Fruit fly (Drosophila melanogaster) whole organism, embryonic: ENCODE measurements around the gene Slob.

Experiments
- CG10209 ChIP-seq: fragments of 200-800 bp; sonication (Bioruptor generic); optimal IDR thresholded peaks from 3 replicates; lab custom pipeline; 2017; ENCODE audit warnings: missing biosample characterization, mild to moderate bottlenecking, missing genetic modification characterization, missing genetic modification reagents
- CG1024 ChIP-seq: fragments of 200-800 bp; sonication (Bioruptor generic); IDR thresholded peaks from 2 replicates; pipeline ENCODE4 v1.3.6; 2022; ENCODE audit warnings: missing biosample characterization, missing genetic modification characterization
- CG10565 ChIP-seq: fragments of 200-800 bp; sonication (Bioruptor generic); optimal IDR thresholded peaks from 3 replicates; lab custom pipeline; 2016; ENCODE audit warnings: missing biosample characterization, mild to moderate bottlenecking, missing genetic modification characterization
- CG11695 ChIP-seq: fragments of 200-800 bp; sonication (Bioruptor generic); IDR thresholded peaks from 3 replicates; pipeline ENCODE4 v1.3.6; 2022; ENCODE audit warnings: missing biosample characterization, missing genetic modification characterization
- CG12155 ChIP-seq: fragments of 200-800 bp; sonication (Bioruptor generic); optimal IDR thresholded peaks from 3 replicates; lab custom pipeline; 2016; ENCODE audit warnings: missing biosample characterization, missing genetic modification characterization
- CG12236 ChIP-seq: fragments of 200-800 bp; sonication (Bioruptor generic); optimal IDR thresholded peaks from 2 replicates; lab custom pipeline; 2016; ENCODE audit warnings: missing biosample characterization, missing genetic modification characterization
- CG12391 ChIP-seq: fragments of 200-800 bp; sonication (Bioruptor generic); optimal IDR thresholded peaks from 3 replicates; lab custom pipeline; 2018; ENCODE audit warnings: missing biosample characterization, mild to moderate bottlenecking, missing genetic modification characterization, moderate library complexity
- CG13424 ChIP-seq: fragments of 200-800 bp; sonication (Bioruptor generic); optimal IDR thresholded peaks from 2 replicates; lab custom pipeline; 2019; ENCODE audit warnings: missing biosample characterization, mild to moderate bottlenecking, missing genetic modification characterization, moderate library complexity
- CG13624 ChIP-seq: fragments of 200-800 bp; sonication (Bioruptor generic); optimal IDR thresholded peaks from 2 replicates; lab custom pipeline; 2016; ENCODE audit warnings: missing biosample characterization, missing genetic modification characterization
- CG15601 ChIP-seq: fragments of 200-800 bp; sonication (Bioruptor generic); optimal IDR thresholded peaks from 3 replicates; lab custom pipeline; 2019; ENCODE audit warnings: missing biosample characterization, mild to moderate bottlenecking, missing genetic modification characterization, moderate library complexity
- CG16813 ChIP-seq: fragments of 200-800 bp; sonication (Bioruptor generic); IDR thresholded peaks from 3 replicates; pipeline ENCODE4 v1.3.6; 2022; ENCODE audit warnings: missing biosample characterization, missing genetic modification characterization; ENCODE audit not compliant: partially characterized antibody
- CG16815 ChIP-seq: fragments of 200-800 bp; sonication (Bioruptor generic); optimal IDR thresholded peaks from 3 replicates; lab custom pipeline; 2017; ENCODE audit warnings: missing biosample characterization, mild to moderate bottlenecking, missing genetic modification characterization
- CG18262 ChIP-seq: fragments of 200-800 bp; optimal IDR thresholded peaks from 3 replicates; lab custom pipeline; 2019; ENCODE audit warnings: missing biosample characterization, mild to moderate bottlenecking, missing genetic modification characterization, moderate library complexity
- CG2120 ChIP-seq: fragments of 200-800 bp; sonication (Bioruptor generic); optimal IDR thresholded peaks from 3 replicates; lab custom pipeline; 2016; ENCODE audit warnings: missing biosample characterization, missing genetic modification characterization
- CG2678 ChIP-seq: fragments of 200-800 bp; sonication (Bioruptor generic); optimal IDR thresholded peaks from 3 replicates; lab custom pipeline; 2019; ENCODE audit warnings: missing biosample characterization, mild to moderate bottlenecking, missing genetic modification characterization, moderate library complexity
- CG42726 ChIP-seq: fragments of 200-800 bp; sonication (Bioruptor generic); IDR thresholded peaks from 2 replicates; pipeline ENCODE4 v1.3.6; 2022; ENCODE audit warnings: missing biosample characterization, missing genetic modification characterization; ENCODE audit not compliant: partially characterized antibody
- CG4854 ChIP-seq: fragments of 200-800 bp; sonication (Bioruptor generic); optimal IDR thresholded peaks from 2 replicates; lab custom pipeline; 2016; ENCODE audit warnings: missing biosample characterization, missing genetic modification characterization, inconsistent platforms
- CG6813 ChIP-seq: fragments of 200-800 bp; sonication (Bioruptor generic); optimal IDR thresholded peaks from 2 replicates; lab custom pipeline; 2017; ENCODE audit warnings: missing biosample characterization, missing genetic modification characterization, mild to moderate bottlenecking, moderate library complexity, missing genetic modification reagents
- CG7556 ChIP-seq: fragments of 200-800 bp; sonication (Bioruptor generic); optimal IDR thresholded peaks from 2 replicates; lab custom pipeline; 2017; ENCODE audit warnings: missing biosample characterization, mild to moderate bottlenecking, missing genetic modification characterization
- CG9932 ChIP-seq: fragments of 200-800 bp; sonication (Bioruptor generic); IDR thresholded peaks from 2 replicates; pipeline ENCODE4 v1.3.6; 2022; ENCODE audit warnings: missing biosample characterization, missing genetic modification characterization
- Camta ChIP-seq: fragments of 200-800 bp; sonication (Bioruptor generic); optimal IDR thresholded peaks from 2 replicates; lab custom pipeline; 2016; ENCODE audit warnings: missing biosample characterization, missing genetic modification characterization
- CoRest ChIP-seq: fragments of 200-800 bp; sonication (Bioruptor generic); optimal IDR thresholded peaks from 3 replicates; lab custom pipeline; 2018; ENCODE audit warnings: missing biosample characterization, mild to moderate bottlenecking, missing genetic modification characterization, moderate library complexity
- Fer2 ChIP-seq: fragments of 200-800 bp; sonication (Bioruptor generic); optimal IDR thresholded peaks from 2 replicates; lab custom pipeline; 2018; ENCODE audit warnings: missing biosample characterization, mild to moderate bottlenecking, missing genetic modification characterization, moderate library complexity
- Fer3 ChIP-seq: fragments of 200-800 bp; sonication (Bioruptor generic); optimal IDR thresholded peaks from 2 replicates; lab custom pipeline; 2018; ENCODE audit warnings: missing biosample characterization, mild to moderate bottlenecking, missing genetic modification characterization, moderate library complexity
- Hr3 ChIP-seq: fragments of 200-800 bp; sonication (Bioruptor generic); optimal IDR thresholded peaks from 3 replicates; lab custom pipeline; 2016; ENCODE audit warnings: missing biosample characterization, missing genetic modification characterization
- Kr ChIP-seq: fragments of 200-800 bp; sonication (Bioruptor generic); optimal IDR thresholded peaks from 2 replicates; lab custom pipeline; 2017; ENCODE audit warnings: missing biosample characterization, mild to moderate bottlenecking, missing genetic modification characterization
- Ssrp ChIP-seq: fragments of 200-800 bp; sonication (Bioruptor generic); optimal IDR thresholded peaks from 2 replicates; lab custom pipeline; 2018; ENCODE audit warnings: missing biosample characterization, mild to moderate bottlenecking, missing genetic modification characterization, moderate library complexity
- al ChIP-seq: fragments of 200-800 bp; sonication (Bioruptor generic); IDR thresholded peaks from 2 replicates; pipeline ENCODE4 v1.3.6; 2022; ENCODE audit warnings: missing biosample characterization, missing genetic modification characterization
- bab2 ChIP-seq: fragments of 200-800 bp; sonication (Bioruptor generic); optimal IDR thresholded peaks from 2 replicates; lab custom pipeline; 2016; ENCODE audit warnings: missing biosample characterization, missing genetic modification characterization
- bigmax ChIP-seq: fragments of 200-800 bp; sonication (Bioruptor generic); optimal IDR thresholded peaks from 2 replicates; lab custom pipeline; 2018; ENCODE audit warnings: missing biosample characterization, mild to moderate bottlenecking, missing genetic modification characterization
- bsh ChIP-seq, 2 experiments: fragments of 200-800 bp; sonication (Bioruptor generic); optimal IDR thresholded peaks; 2 replicates each; lab custom pipeline; 2017 to 2018; ENCODE audit warnings: mild to moderate bottlenecking in 2 of 2, missing biosample characterization in 2 of 2, missing genetic modification characterization in 2 of 2, moderate library complexity in 1 of 2
- caup ChIP-seq: fragments of 200-800 bp; sonication (Bioruptor generic); optimal IDR thresholded peaks from 3 replicates; lab custom pipeline; 2017; ENCODE audit warnings: missing biosample characterization, mild to moderate bottlenecking, missing genetic modification characterization, moderate library complexity; ENCODE audit not compliant: severe bottlenecking
- dmrt99B ChIP-seq: fragments of 200-800 bp; sonication (Bioruptor generic); optimal IDR thresholded peaks from 2 replicates; lab custom pipeline; 2018; ENCODE audit warnings: missing biosample characterization, mild to moderate bottlenecking, missing genetic modification characterization, moderate library complexity
- fd64A ChIP-seq: fragments of 200-800 bp; sonication (Bioruptor generic); optimal IDR thresholded peaks from 3 replicates; lab custom pipeline; 2018; ENCODE audit warnings: missing biosample characterization, mild to moderate bottlenecking, missing genetic modification characterization
- ftz-f1 ChIP-seq: fragments of 200-800 bp; sonication (Bioruptor generic); optimal IDR thresholded peaks from 2 replicates; lab custom pipeline; 2016; ENCODE audit warnings: missing biosample characterization, missing genetic modification characterization
- gem ChIP-seq: fragments of 200-800 bp; sonication (Bioruptor generic); optimal IDR thresholded peaks from 2 replicates; lab custom pipeline; 2019; ENCODE audit warnings: missing biosample characterization, mild to moderate bottlenecking, missing genetic modification characterization, moderate library complexity
- ind ChIP-seq: fragments of 200-800 bp; sonication (Bioruptor generic); optimal IDR thresholded peaks from 3 replicates; lab custom pipeline; 2016; ENCODE audit warnings: missing biosample characterization, missing genetic modification characterization
- inv ChIP-seq: fragments of 200-800 bp; sonication (Bioruptor generic); IDR thresholded peaks from 2 replicates; pipeline ENCODE4 v1.3.6; 2022; ENCODE audit warnings: missing biosample characterization, missing genetic modification characterization; ENCODE audit not compliant: partially characterized antibody
- kay ChIP-seq: fragments of 200-800 bp; sonication (Bioruptor generic); optimal IDR thresholded peaks from 2 replicates; lab custom pipeline; 2016; ENCODE audit warnings: missing biosample characterization, missing genetic modification characterization
- lab ChIP-seq: fragments of 200-800 bp; sonication (Bioruptor generic); optimal IDR thresholded peaks from 3 replicates; lab custom pipeline; 2017; ENCODE audit warnings: missing biosample characterization, missing genetic modification characterization, mild to moderate bottlenecking, moderate library complexity, missing genetic modification reagents
- pho ChIP-seq: fragments of 200-800 bp; sonication (Bioruptor generic); optimal IDR thresholded peaks from 2 replicates; lab custom pipeline; 2016; ENCODE audit warnings: missing biosample characterization, missing genetic modification characterization
- sc ChIP-seq, 3 experiments: fragments of >200 bp in 2 of 3; fragments of 200-800 bp in 1 of 3; sonication (Bioruptor generic) in 1 of 3; optimal IDR thresholded peaks; 2 replicates in 2 of 3; 3 replicates in 1 of 3; lab custom pipeline; 2017; ENCODE audit warnings: mild to moderate bottlenecking in 1 of 3, missing biosample characterization in 1 of 3, missing genetic modification characterization in 1 of 3, missing genetic modification reagents in 1 of 3
- scrt ChIP-seq: fragments of 200-800 bp; sonication (Bioruptor generic); optimal IDR thresholded peaks from 2 replicates; lab custom pipeline; 2018; ENCODE audit warnings: missing biosample characterization, mild to moderate bottlenecking, missing genetic modification characterization, moderate library complexity
- sens ChIP-seq: fragments of 200-800 bp; sonication (Bioruptor generic); peaks from one replicate; lab custom pipeline; 2016; ENCODE audit warnings: missing biosample characterization, missing genetic modification characterization
- seq ChIP-seq: fragments of 200-800 bp; sonication (Bioruptor generic); IDR thresholded peaks from 2 replicates; pipeline ENCODE4 v1.3.6; 2022; ENCODE audit warnings: missing biosample characterization, missing genetic modification characterization
- stc ChIP-seq: fragments of 200-800 bp; sonication (Bioruptor generic); IDR thresholded peaks from 2 replicates; pipeline ENCODE4 v1.3.6; 2022; ENCODE audit warnings: missing biosample characterization, missing genetic modification characterization
- toy ChIP-seq: fragments of 200-800 bp; sonication (Bioruptor generic); IDR thresholded peaks from 2 replicates; pipeline ENCODE4 v1.3.6; 2022; ENCODE audit warnings: missing biosample characterization, missing genetic modification characterization
- zfh2 ChIP-seq: fragments of 200-800 bp; sonication (Bioruptor generic); optimal IDR thresholded peaks from 2 replicates; lab custom pipeline; 2016; ENCODE audit warnings: missing biosample characterization, missing genetic modification characterization

Slob gene

DNA sequence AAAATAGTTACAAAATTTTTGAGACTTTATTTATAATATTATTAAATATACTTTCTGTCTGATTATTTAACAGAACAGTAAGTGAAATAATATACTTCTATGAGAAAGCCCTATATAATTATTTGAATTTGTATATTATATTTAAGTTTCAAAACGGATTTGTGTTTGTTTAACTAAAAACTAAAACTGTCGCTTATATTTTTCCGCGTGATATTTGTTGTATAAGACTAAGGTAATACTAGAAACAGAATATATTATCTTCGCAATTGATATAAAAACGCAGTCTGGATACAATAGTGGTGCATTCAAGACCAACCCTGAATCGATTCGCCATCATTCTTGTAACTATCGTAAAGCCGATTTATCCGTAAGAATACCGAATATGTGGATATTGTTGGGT, 69.6 kb downstream of the Slob start, which contains the start of gene Cyp4d21:
TSS of gene Cyp4d21 (plus strand) at position 301 of the 400 bp plus-strand sequence.
- TF ChIP-seq CG15601 (tag; lab: Kevin White, UChicago) (no peak), Kr (GFP tag; lab: Kevin White, UChicago) (no peak), CG11695 (GFP tag; lab: Robert Waterston, UW) (no peak), Fer2 (no peak), CG13424 (tag; lab: Kevin White, UChicago) (no peak), sens (GFP tag; lab: Kevin White, UChicago) (no peak)
- TF ChIP-seq, all 482 proteins: peak for 0

dm6 chr2L:7601875-7602274, 73.0 kb downstream of the Slob start:
- TF ChIP-seq pho (peak; percentile 29), CG6813 (no peak), Camta (GFP tag; lab: Kevin White, UChicago) (no peak), CG13424 (tag; lab: Kevin White, UChicago) (no peak), zfh2 (GFP tag; lab: Kevin White, UChicago) (no peak), CG2120 (GFP tag; lab: Kevin White, UChicago) (peak; percentile 66), CG16815 (GFP tag; lab: Kevin White, UChicago) (peak; percentile 9), CG12391 (peak; percentile 24), CG12155 (peak; percentile 5), fd64A (GFP tag; lab: Kevin White, UChicago) (no peak), CG7556 (GFP tag; lab: Kevin White, UChicago) (peak; percentile 4), bab2 (GFP tag; lab: Kevin White, UChicago) (no peak), CG2678 (peak; percentile 60), CG16813 (GFP tag; lab: Robert Waterston, UW) (no peak), Ssrp (tag; lab: Kevin White, UChicago) (no peak), toy (GFP tag; lab: Robert Waterston, UW) (no peak), al (GFP tag; lab: Robert Waterston, UW) (peak; percentile 46), dmrt99B (tag; lab: Kevin White, UChicago) (peak; percentile 23), bsh (GFP tag; optimal IDR thresholded peaks at IDR 0.05; lab: Kevin White, UChicago) (peak in 1 of 2 experiments; percentile 54), CG9932 (peak; percentile 68), lab (GFP tag; lab: Kevin White, UChicago) (peak; percentile 66), ind (peak; percentile 12), seq (GFP tag; lab: Robert Waterston, UW) (no peak), CG4854 (no peak), ftz-f1 (GFP tag; lab: Kevin White, UChicago) (no peak), kay (no peak), Fer3 (tag; lab: Kevin White, UChicago) (peak; percentile 36), gem (peak; percentile 58), CG10209 (GFP tag; lab: Kevin White, UChicago) (peak; percentile 29), stc (no peak), inv (GFP tag; lab: Robert Waterston, UW) (no peak), CG10565 (GFP tag; lab: Kevin White, UChicago) (no peak), Hr3 (GFP tag; lab: Kevin White, UChicago) (no peak), CG18262 (peak; percentile 4), CG12236 (no peak), CG13624 (GFP tag; lab: Kevin White, UChicago) (peak; percentile 48), CoRest (tag; lab: Kevin White, UChicago) (peak; percentile 33), scrt (GFP tag; lab: Kevin White, UChicago) (no peak), CG42726 (no peak), sc (optimal IDR thresholded peaks at IDR 0.05; lab: Kevin White, UChicago) (no peak), sc (GFP tag; optimal IDR thresholded peaks at IDR 0.05; lab: Kevin White, UChicago) (no peak), CG1024 (GFP tag; lab: Robert Waterston, UW) (no peak), caup (peak; percentile 30), bigmax (GFP tag; lab: Kevin White, UChicago) (no peak)
